Fruit fly (Drosophila melanogaster) whole organism, wandering third instar larva: Measurements from ENCODE around the gene CG13053.

Source experiments
- Hnf4 ChIP-seq: fragments of 200-800 bp; sonication (Bioruptor generic); optimal IDR thresholded peaks from 2 replicates; lab custom pipeline; 2016; ENCODE audit warnings: missing biosample characterization, mild to moderate bottlenecking, missing genetic modification characterization
- Hr78 ChIP-seq: fragments of >200 bp; optimal IDR thresholded peaks from 2 replicates; lab custom pipeline; 2017; ENCODE audit warnings: missing biosample characterization, missing genetic modification characterization
- Jra ChIP-seq: sonication (Bioruptor generic); optimal IDR thresholded peaks from 2 replicates; lab custom pipeline; 2016; ENCODE audit warnings: missing biosample characterization, missing genetic modification characterization
- OdsH ChIP-seq: fragments of 200-800 bp; sonication (Bioruptor generic); optimal IDR thresholded peaks from 2 replicates; lab custom pipeline; 2016; ENCODE audit warnings: missing biosample characterization, mild to moderate bottlenecking, missing genetic modification characterization
- dmrt93B ChIP-seq: fragments of 200-800 bp; sonication (Bioruptor generic); optimal IDR thresholded peaks from 2 replicates; lab custom pipeline; 2018; ENCODE audit warnings: missing biosample characterization, mild to moderate bottlenecking, missing genetic modification characterization
- foxo ChIP-seq, 2 experiments: fragments of 200-800 bp; sonication (Bioruptor generic); optimal IDR thresholded peaks; 2 replicates in 1 of 2; 3 replicates in 1 of 2; lab custom pipeline; 2016 to 2017; ENCODE audit warnings: missing biosample characterization in 2 of 2, missing genetic modification characterization in 2 of 2
- jim ChIP-seq: fragments of 175-275, 200-325 bp; sonication (Bioruptor generic); optimal IDR thresholded peaks from 2 replicates; lab custom pipeline; 2016; ENCODE audit warnings: missing biosample characterization, mild to moderate bottlenecking, missing genetic modification characterization
- pan ChIP-seq: fragments of >200 bp; optimal IDR thresholded peaks from 2 replicates; lab custom pipeline; 2017
- psq ChIP-seq: fragments of 200-800 bp; sonication (Bioruptor generic); optimal IDR thresholded peaks from 3 replicates; lab custom pipeline; 2017; ENCODE audit warnings: missing biosample characterization, mild to moderate bottlenecking, missing genetic modification characterization, moderate library complexity
- rgr ChIP-seq: fragments of 200-800 bp; sonication (Bioruptor generic); optimal IDR thresholded peaks from 3 replicates; lab custom pipeline; 2016; ENCODE audit warnings: missing biosample characterization, mild to moderate bottlenecking, missing genetic modification characterization
- tai ChIP-seq: sonication (Bioruptor generic); optimal IDR thresholded peaks from 2 replicates; lab custom pipeline; 2016; ENCODE audit warnings: missing biosample characterization, missing genetic modification characterization
- usp ChIP-seq: fragments of >200 bp; optimal IDR thresholded peaks from 2 replicates; lab custom pipeline; 2017; ENCODE audit warnings: missing biosample characterization, missing genetic modification characterization
- woc ChIP-seq: sonication (Bioruptor generic); optimal IDR thresholded peaks from 2 replicates; lab custom pipeline; 2016; ENCODE audit warnings: missing biosample characterization, mild to moderate bottlenecking, missing genetic modification characterization

DNA sequence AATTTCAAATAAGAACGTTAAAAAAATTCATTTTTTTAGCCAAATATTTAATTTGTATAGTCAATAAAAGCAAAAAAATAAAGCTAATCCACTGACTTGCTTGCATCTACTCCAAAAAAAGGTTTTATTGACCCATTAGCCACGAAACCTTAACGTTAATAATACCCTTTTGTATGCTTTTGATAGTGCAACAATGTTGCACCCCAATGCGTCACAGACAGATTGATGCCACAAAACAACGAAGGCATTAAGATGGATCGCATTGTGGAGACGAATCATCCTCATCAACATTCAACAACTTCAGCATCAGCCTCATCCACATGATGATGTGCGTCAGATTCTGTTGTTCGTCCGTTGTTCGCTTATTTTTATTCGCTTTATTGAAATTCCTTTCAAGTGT is 44.1 kb downstream of the CG13053 start:
- no peak for TF ChIP-seq psq
- TF ChIP-seq foxo (GFP tag; optimal IDR thresholded peaks at IDR 0.05; lab: Kevin White, UChicago), result no peak
- TF ChIP-seq pan (lab: Kevin White, UChicago), result no peak
- TF ChIP-seq woc (GFP tag; lab: Kevin White, UChicago), result no peak
- TF ChIP-seq dmrt93B (GFP tag; lab: Kevin White, UChicago), result no peak
- TF ChIP-seq OdsH (GFP tag; lab: Kevin White, UChicago), result no peak
- no peak for TF ChIP-seq Hr78 (GFP tag; lab: Kevin White, UChicago)
- no peak for TF ChIP-seq jim (GFP tag; lab: Kevin White, UChicago)
- TF ChIP-seq Hnf4 (GFP tag; lab: Kevin White, UChicago), result no peak
- no peak for TF ChIP-seq rgr (GFP tag; lab: Kevin White, UChicago)
- TF ChIP-seq tai (GFP tag; lab: Kevin White, UChicago), result no peak
- TF ChIP-seq usp (GFP tag; lab: Kevin White, UChicago), result no peak
- TF ChIP-seq Jra (GFP tag; lab: Kevin White, UChicago), result no peak
